Fruit fly (Drosophila melanogaster) whole organism, embryonic: ENCODE data around the gene mRpL14.

Experiments used
- B-H1 ChIP-seq: fragments of 200-800 bp; sonication (Bioruptor generic); IDR thresholded peaks from 3 replicates; pipeline ENCODE4 v1.3.6; 2022; ENCODE audit warnings: missing biosample characterization, missing genetic modification characterization
- BEAF-32 ChIP-seq: fragments of 200-800 bp; sonication (Bioruptor generic); optimal IDR thresholded peaks from 3 replicates; lab custom pipeline; 2017; ENCODE audit warnings: missing biosample characterization, missing genetic modification characterization, mild to moderate bottlenecking, moderate library complexity, missing genetic modification reagents
- CG12155 ChIP-seq: fragments of 200-800 bp; sonication (Bioruptor generic); optimal IDR thresholded peaks from 3 replicates; lab custom pipeline; 2016; ENCODE audit warnings: missing biosample characterization, missing genetic modification characterization
- CG12219 ChIP-seq: fragments of 200-800 bp; sonication (Bioruptor generic); optimal IDR thresholded peaks from 3 replicates; lab custom pipeline; 2018; ENCODE audit warnings: missing biosample characterization, mild to moderate bottlenecking, missing genetic modification characterization
- CG13296 ChIP-seq: fragments of 200-800 bp; sonication (Bioruptor generic); optimal IDR thresholded peaks from 3 replicates; lab custom pipeline; 2018; ENCODE audit warnings: missing biosample characterization, mild to moderate bottlenecking, missing genetic modification characterization
- CG17385 ChIP-seq: fragments of 200-800 bp; sonication (Bioruptor generic); optimal IDR thresholded peaks from 3 replicates; lab custom pipeline; 2018; ENCODE audit warnings: missing biosample characterization, mild to moderate bottlenecking, missing genetic modification characterization
- CG17568 ChIP-seq: fragments of 200-800 bp; sonication (Bioruptor generic); optimal IDR thresholded peaks from 2 replicates; lab custom pipeline; 2018; ENCODE audit warnings: missing biosample characterization, mild to moderate bottlenecking, missing genetic modification characterization, moderate library complexity
- CG18599 ChIP-seq: fragments of 200-800 bp; sonication (Bioruptor generic); optimal IDR thresholded peaks from 3 replicates; lab custom pipeline; 2017; ENCODE audit warnings: missing biosample characterization, missing genetic modification characterization, mild to moderate bottlenecking, moderate library complexity, missing genetic modification reagents
- CG2712 ChIP-seq: fragments of 200-800 bp; optimal IDR thresholded peaks from 3 replicates; lab custom pipeline; 2019; ENCODE audit warnings: missing biosample characterization, mild to moderate bottlenecking, missing genetic modification characterization, moderate library complexity
- CG31441 ChIP-seq: fragments of 200-800 bp; sonication (Bioruptor generic); IDR thresholded peaks from 2 replicates; pipeline ENCODE4 v1.3.6; 2022; ENCODE audit warnings: missing biosample characterization, missing genetic modification characterization
- CG34376 ChIP-seq: fragments of 200-800 bp; sonication (Bioruptor generic); optimal IDR thresholded peaks from 2 replicates; lab custom pipeline; 2018; ENCODE audit warnings: missing biosample characterization, mild to moderate bottlenecking, missing genetic modification characterization
- CG6854 ChIP-seq: fragments of 200-800 bp; sonication (Bioruptor generic); optimal IDR thresholded peaks from 3 replicates; lab custom pipeline; 2017; ENCODE audit warnings: missing biosample characterization, mild to moderate bottlenecking, missing genetic modification characterization
- CG9727 ChIP-seq: fragments of 200-800 bp; sonication (Bioruptor generic); optimal IDR thresholded peaks from 3 replicates; lab custom pipeline; 2017; ENCODE audit warnings: missing biosample characterization, mild to moderate bottlenecking, missing genetic modification characterization
- CTCF ChIP-seq: fragments of 200-800 bp; sonication (Bioruptor generic); optimal IDR thresholded peaks from 2 replicates; lab custom pipeline; 2017; ENCODE audit warnings: missing biosample characterization, mild to moderate bottlenecking, missing genetic modification characterization, moderate library complexity
- E2f2 ChIP-seq: fragments of 200-800 bp; sonication (Bioruptor generic); IDR thresholded peaks from 2 replicates; pipeline ENCODE4 v1.3.6; 2022; ENCODE audit warnings: missing biosample characterization, missing genetic modification characterization
- Eip74EF ChIP-seq, 2 experiments: fragments of 200-800 bp in 1 of 2; fragments of >200 bp in 1 of 2; sonication (Bioruptor generic) in 1 of 2; optimal IDR thresholded peaks; 2 replicates each; lab custom pipeline; 2017 to 2019; ENCODE audit warnings: missing biosample characterization in 2 of 2, missing genetic modification characterization in 2 of 2, mild to moderate bottlenecking in 1 of 2, moderate library complexity in 1 of 2
- Fer1 ChIP-seq: fragments of 200-800 bp; sonication (Bioruptor generic); optimal IDR thresholded peaks from 2 replicates; lab custom pipeline; 2017; ENCODE audit warnings: missing biosample characterization, mild to moderate bottlenecking, missing genetic modification characterization
- Hand ChIP-seq: fragments of 200-800 bp; sonication (Bioruptor generic); optimal IDR thresholded peaks from 2 replicates; lab custom pipeline; 2017; ENCODE audit warnings: mild to moderate bottlenecking, missing biosample characterization, missing genetic modification reagents, missing genetic modification characterization
- Lim3 ChIP-seq: fragments of 200-800 bp; sonication (Bioruptor generic); IDR thresholded peaks from 2 replicates; pipeline ENCODE4 v1.3.6; 2022; ENCODE audit warnings: missing biosample characterization, missing genetic modification characterization
- Med ChIP-seq: fragments of 200-800 bp; sonication (Bioruptor generic); peaks from one replicate; lab custom pipeline; 2016; ENCODE audit warnings: missing biosample characterization, missing genetic modification characterization, mild to moderate bottlenecking, inconsistent platforms, moderate library complexity
- Meics ChIP-seq: fragments of 200-800 bp; sonication (Bioruptor generic); optimal IDR thresholded peaks from 2 replicates; lab custom pipeline; 2017; ENCODE audit warnings: missing biosample characterization, mild to moderate bottlenecking, missing genetic modification characterization
- Nf-YB ChIP-seq: fragments of 200-800 bp; sonication (Bioruptor generic); optimal IDR thresholded peaks from 3 replicates; lab custom pipeline; 2019; ENCODE audit warnings: missing biosample characterization, mild to moderate bottlenecking, missing genetic modification characterization, moderate library complexity
- PHDP ChIP-seq: fragments of 200-800 bp; sonication (Bioruptor generic); optimal IDR thresholded peaks from 3 replicates; lab custom pipeline; 2018; ENCODE audit warnings: missing biosample characterization, mild to moderate bottlenecking, missing genetic modification characterization, moderate library complexity
- Trl ChIP-seq, 3 experiments: fragments of >200 bp in 2 of 3; fragments of 200-800 bp in 1 of 3; sonication (Bioruptor generic) in 1 of 3; optimal IDR thresholded peaks; 2 replicates in 1 of 3; 3 replicates in 2 of 3; lab custom pipeline; 2016 to 2017; ENCODE audit warnings: missing biosample characterization in 1 of 3, missing genetic modification characterization in 1 of 3
- Usf ChIP-seq: fragments of 200-800 bp; sonication (Bioruptor generic); optimal IDR thresholded peaks from 2 replicates; lab custom pipeline; 2017; ENCODE audit warnings: missing genotype, missing biosample characterization, missing genetic modification characterization
- ara ChIP-seq: fragments of 200-800 bp; sonication (Bioruptor generic); IDR thresholded peaks from 2 replicates; pipeline ENCODE4 v1.3.6; 2022; ENCODE audit warnings: missing biosample characterization, missing genetic modification characterization
- chn ChIP-seq: fragments of 200-800 bp; sonication (Bioruptor generic); optimal IDR thresholded peaks from 2 replicates; lab custom pipeline; 2016; ENCODE audit warnings: missing biosample characterization, missing genetic modification characterization
- crp ChIP-seq, 2 experiments: fragments of 200-800 bp; sonication (Bioruptor generic); optimal IDR thresholded peaks; 2 replicates in 1 of 2; 3 replicates in 1 of 2; lab custom pipeline; 2017; ENCODE audit warnings: missing biosample characterization in 2 of 2, missing genetic modification characterization in 2 of 2, mild to moderate bottlenecking in 1 of 2, moderate library complexity in 1 of 2
- eyg ChIP-seq: fragments of 200-800 bp; sonication (Bioruptor generic); optimal IDR thresholded peaks from 3 replicates; lab custom pipeline; 2016; ENCODE audit warnings: missing biosample characterization, missing genetic modification characterization
- ftz-f1 ChIP-seq: fragments of 200-800 bp; sonication (Bioruptor generic); optimal IDR thresholded peaks from 2 replicates; lab custom pipeline; 2016; ENCODE audit warnings: missing biosample characterization, missing genetic modification characterization
- grn ChIP-seq: fragments of 200-800 bp; sonication (Bioruptor generic); optimal IDR thresholded peaks from 3 replicates; lab custom pipeline; 2017; ENCODE audit warnings: missing biosample characterization, missing genetic modification characterization
- hkb ChIP-seq, 2 experiments: fragments of 200-800 bp in 1 of 2; fragments of >200 bp in 1 of 2; sonication (Bioruptor generic) in 1 of 2; IDR thresholded peaks in 1 of 2; optimal IDR thresholded peaks in 1 of 2; 2 replicates each; pipeline versions ENCODE4 v1.3.6 to Lab custom; 2017 to 2022; ENCODE audit warnings: missing biosample characterization in 1 of 2, missing genetic modification characterization in 1 of 2
- kni ChIP-seq: fragments of 200-800 bp; sonication (Bioruptor generic); optimal IDR thresholded peaks from 3 replicates; lab custom pipeline; 2017; ENCODE audit warnings: mild to moderate bottlenecking, missing biosample characterization, missing genetic modification reagents, missing genetic modification characterization
- lab ChIP-seq: fragments of 200-800 bp; sonication (Bioruptor generic); optimal IDR thresholded peaks from 3 replicates; lab custom pipeline; 2017; ENCODE audit warnings: missing biosample characterization, missing genetic modification characterization, mild to moderate bottlenecking, moderate library complexity, missing genetic modification reagents
- mirr ChIP-seq: fragments of 200-800 bp; sonication (Bioruptor generic); optimal IDR thresholded peaks from 3 replicates; lab custom pipeline; 2018; ENCODE audit warnings: missing biosample characterization, mild to moderate bottlenecking, missing genetic modification characterization
- nau ChIP-seq: fragments of 200-800 bp; sonication (Bioruptor generic); optimal IDR thresholded peaks from 3 replicates; lab custom pipeline; 2017; ENCODE audit warnings: missing biosample characterization, mild to moderate bottlenecking, missing genetic modification characterization, missing genetic modification reagents
- p53 ChIP-seq: fragments of 200-800 bp; sonication (Bioruptor generic); optimal IDR thresholded peaks from 2 replicates; lab custom pipeline; 2016; ENCODE audit warnings: missing biosample characterization, missing genetic modification characterization
- peb ChIP-seq: fragments of 200-800 bp; sonication (Bioruptor generic); IDR thresholded peaks from 2 replicates; pipeline ENCODE4 v1.3.6; 2022; ENCODE audit warnings: missing biosample characterization, missing genetic modification characterization
- pho ChIP-seq: fragments of 200-800 bp; sonication (Bioruptor generic); optimal IDR thresholded peaks from 2 replicates; lab custom pipeline; 2016; ENCODE audit warnings: missing biosample characterization, missing genetic modification characterization
- psq ChIP-seq: fragments of 200-800 bp; sonication (Bioruptor generic); optimal IDR thresholded peaks from 2 replicates; lab custom pipeline; 2017; ENCODE audit warnings: missing biosample characterization, missing genetic modification characterization
- ranshi ChIP-seq: fragments of 200-800 bp; sonication (Bioruptor generic); IDR thresholded peaks from 2 replicates; pipeline ENCODE4 v1.3.6; 2022; ENCODE audit warnings: missing biosample characterization, missing genetic modification characterization
- seq ChIP-seq: fragments of 200-800 bp; sonication (Bioruptor generic); IDR thresholded peaks from 2 replicates; pipeline ENCODE4 v1.3.6; 2022; ENCODE audit warnings: missing biosample characterization, missing genetic modification characterization
- shn ChIP-seq: fragments of 200-800 bp; sonication (Bioruptor generic); optimal IDR thresholded peaks from 3 replicates; lab custom pipeline; 2016; ENCODE audit warnings: missing biosample characterization, missing genetic modification characterization
- sob ChIP-seq: fragments of 200-800 bp; sonication (Bioruptor generic); IDR thresholded peaks from 2 replicates; pipeline ENCODE4 v1.3.6; 2022; ENCODE audit warnings: missing biosample characterization, missing genetic modification characterization
- sqz ChIP-seq: fragments of 200-800 bp; sonication (Bioruptor generic); optimal IDR thresholded peaks from 3 replicates; lab custom pipeline; 2018; ENCODE audit warnings: missing biosample characterization, mild to moderate bottlenecking, missing genetic modification characterization
- vvl ChIP-seq: fragments of 200-800 bp; sonication (Bioruptor generic); IDR thresholded peaks from 2 replicates; pipeline ENCODE4 v1.3.6; 2022; ENCODE audit warnings: missing biosample characterization, missing genetic modification characterization
- wek ChIP-seq: fragments of 200-800 bp; sonication (Bioruptor generic); optimal IDR thresholded peaks from 3 replicates; lab custom pipeline; 2018; ENCODE audit warnings: missing biosample characterization, mild to moderate bottlenecking, missing genetic modification characterization, moderate library complexity
- z ChIP-seq: fragments of 200-800 bp; sonication (Bioruptor generic); IDR thresholded peaks from 3 replicates; pipeline ENCODE4 v1.3.6; 2022; ENCODE audit warnings: missing biosample characterization, missing genetic modification characterization
- zen2 ChIP-seq: fragments of 200-800 bp; sonication (Bioruptor generic); IDR thresholded peaks from 3 replicates; pipeline ENCODE4 v1.3.6; 2022; ENCODE audit warnings: missing biosample characterization, missing genetic modification characterization; ENCODE audit not compliant: partially characterized antibody

mRpL14 gene

DNA sequence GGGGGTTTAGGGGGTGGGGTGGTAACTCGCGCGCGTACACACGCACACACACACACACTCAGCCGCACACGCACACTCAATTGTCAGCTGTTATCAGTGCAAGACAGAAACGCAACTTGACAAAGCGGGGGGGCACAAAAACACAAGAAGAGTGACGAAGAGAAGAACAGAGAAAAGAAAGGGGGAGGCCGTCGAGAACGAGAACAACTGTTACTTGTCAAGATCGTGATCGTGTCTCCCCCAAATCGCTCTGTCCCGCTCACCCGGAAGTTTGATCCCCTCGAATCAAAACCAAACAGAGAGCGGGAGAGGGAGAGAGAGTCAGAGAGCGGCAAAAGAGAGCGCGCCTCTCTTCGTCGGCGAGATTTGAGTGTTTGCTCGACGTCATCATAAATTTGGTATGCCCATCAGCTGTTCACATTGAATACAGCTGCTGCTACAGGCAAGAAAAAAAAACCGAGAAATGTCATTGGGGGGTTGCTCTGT is 27.1 kb downstream of the mRpL14 start:
- TF ChIP-seq Trl (optimal IDR thresholded peaks at IDR 0.05; lab: Kevin White, UChicago) (peak; percentile 94 to 99), Trl (GFP tag; optimal IDR thresholded peaks at IDR 0.05; lab: Kevin White, UChicago) (peak; percentile 63), CG2712 (tag; lab: Kevin White, UChicago) (peak; percentile 18), kni (GFP tag; lab: Kevin White, UChicago) (peak; percentile 77), nau (peak; percentile 78), CG9727 (no peak), eyg (no peak), seq (GFP tag; lab: Robert Waterston, UW) (no peak; the same call in 1 of the 2 replicates), ftz-f1 (GFP tag; lab: Kevin White, UChicago) (peak; percentile 63), Fer1 (GFP tag; lab: Kevin White, UChicago) (peak; percentile 13), CG34376 (GFP tag; lab: Kevin White, UChicago) (peak; percentile 76), grn (peak; percentile 59), zen2 (peak; percentile 73), Hand (peak; percentile 28), wek (peak; percentile 31), CG12155 (GFP tag; lab: Kevin White, UChicago) (no peak), pho (GFP tag; lab: Kevin White, UChicago) (peak; percentile 2), ara (GFP tag; lab: Robert Waterston, UW) (0 out of 2 replicates have a peak, but pooled peaks have one; percentile 21), z (peak; percentile 71; the same call in 2 of the 3 replicates), mirr (GFP tag; lab: Kevin White, UChicago) (peak; percentile 58), CG31441 (GFP tag; lab: Robert Waterston, UW) (no peak), CG17568 (GFP tag; lab: Kevin White, UChicago) (peak; percentile 10), CG18599 (GFP tag; lab: Kevin White, UChicago) (no peak), E2f2 (GFP tag; lab: Robert Waterston, UW) (peak; percentile 15; the same call in 1 of the 2 replicates), lab (GFP tag; lab: Kevin White, UChicago) (peak; percentile 15), CG17385 (GFP tag; lab: Kevin White, UChicago) (peak; percentile 73), PHDP (tag; lab: Kevin White, UChicago) (peak; percentile 33), sqz (GFP tag; lab: Kevin White, UChicago) (peak; percentile 92), B-H1 (no peak), ranshi (GFP tag; lab: Robert Waterston, UW) (no peak), peb (GFP tag; lab: Robert Waterston, UW) (no peak), crp (GFP tag; optimal IDR thresholded peaks at IDR 0.05; lab: Kevin White, UChicago) (peak in 1 of 2 experiments; percentile 72), psq (GFP tag; lab: Kevin White, UChicago) (peak; percentile 30), Med (peak; percentile 77), chn (GFP tag; lab: Kevin White, UChicago) (peak; percentile 7), BEAF-32 (no peak), CG6854 (peak; percentile 29), Eip74EF (GFP tag; optimal IDR thresholded peaks at IDR 0.05; lab: Kevin White, UChicago) (peak in 1 of 2 experiments; percentile 98), vvl (GFP tag; lab: Robert Waterston, UW) (peak; percentile 29; the same call in 1 of the 2 replicates), CG13296 (GFP tag; lab: Kevin White, UChicago) (peak; percentile 46), hkb (optimal IDR thresholded peaks at IDR 0.05; lab: Kevin White, UChicago) (no peak), hkb (GFP tag; IDR thresholded peaks at IDR 0.05; lab: Robert Waterston, UW) (peak; percentile 42), Usf (GFP tag; lab: Kevin White, UChicago) (no peak), p53 (GFP tag; lab: Kevin White, UChicago) (no peak), sob (GFP tag; lab: Robert Waterston, UW) (peak; percentile 28; the same call in 1 of the 2 replicates), Meics (GFP tag; lab: Kevin White, UChicago) (peak; percentile 27), CG12219 (GFP tag; lab: Kevin White, UChicago) (peak; percentile 24), Lim3 (no peak), Nf-YB (peak; percentile 47), shn (GFP tag; lab: Kevin White, UChicago) (no peak), CTCF (GFP tag; lab: Kevin White, UChicago) (no peak)
